Worm (Caenorhabditis elegans): ENCODE results near the gene C14A4.8.

The C14A4.8 gene

DNA sequence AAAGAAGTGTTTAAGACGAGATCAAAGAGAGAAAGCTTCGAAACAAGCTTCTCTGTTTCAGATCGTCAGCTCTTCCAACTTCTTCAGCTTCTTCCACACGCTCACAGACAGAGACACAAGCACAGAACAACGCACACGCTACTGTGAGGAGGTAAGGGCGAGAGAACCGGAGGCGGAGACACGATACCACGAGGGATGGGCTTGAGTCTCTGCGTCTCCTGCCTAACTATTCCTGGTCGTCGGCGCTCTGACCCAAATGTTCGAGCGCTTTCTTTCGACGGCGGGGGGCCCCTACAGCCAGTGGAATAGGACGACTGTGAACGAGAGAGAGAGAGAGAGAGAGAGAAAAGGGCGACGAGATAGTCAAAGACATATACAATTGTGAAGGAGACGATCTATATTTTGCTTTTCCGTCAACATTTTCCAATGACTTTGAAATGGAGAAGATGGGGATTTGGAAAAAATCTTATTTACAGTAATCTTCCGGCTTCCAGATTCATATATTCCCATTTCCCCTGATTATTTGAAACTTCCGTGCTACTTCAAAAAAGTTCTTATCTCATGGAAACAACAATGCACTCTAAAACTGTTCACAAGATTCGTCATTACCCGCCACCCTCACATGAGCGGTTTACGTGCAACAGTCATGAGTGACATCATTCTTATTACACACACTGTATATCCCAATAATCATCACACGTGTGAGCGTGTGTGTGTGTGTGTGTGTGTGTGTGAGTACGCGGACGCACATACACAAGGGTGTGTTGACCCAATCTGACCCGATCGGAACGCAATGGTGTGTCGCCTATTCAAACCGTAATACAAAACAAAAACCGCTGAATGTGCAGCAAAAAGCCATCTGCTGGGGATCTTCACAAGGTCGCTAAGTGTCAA is 48.9 kb downstream of the C14A4.8 start (continued):
- peak; percentile 86 for TF ChIP-seq ctbp-1 (GFP tag; IDR thresholded peaks at IDR 0.05)
- TF ChIP-seq snpc-1.2 (GFP tag; IDR thresholded peaks at IDR 0.05) = peak; percentile 54; the same call in 1 of the 2 replicates
- TF ChIP-seq fos-1 (tag; optimal IDR thresholded peaks at IDR 0.05) = no peak
- TF ChIP-seq daf-19 (GFP tag; conservative IDR thresholded peaks at IDR 0.05) = 0 out of 2 replicates have a peak, but pooled peaks have one; percentile 57
- peak; percentile 66 for TF ChIP-seq T20F7.1 (GFP tag; optimal IDR thresholded peaks at IDR 0.05)
- TF ChIP-seq zip-2 (tag; optimal IDR thresholded peaks at IDR 0.05) = no peak
- TF ChIP-seq F37D6.2 (tag; optimal IDR thresholded peaks at IDR 0.05) = peak; percentile 61
- peak; percentile 20 for TF ChIP-seq lin-13 (GFP tag; optimal IDR thresholded peaks at IDR 0.05)
- peak; percentile 4 for TF ChIP-seq duxl-1 (tag; optimal IDR thresholded peaks at IDR 0.05; ENCODE audit: poor library complexity)
- peak; percentile 51 for TF ChIP-seq nhr-28 (tag; optimal IDR thresholded peaks at IDR 0.05)
- peak; percentile 97 for TF ChIP-seq ama-1 (optimal IDR thresholded peaks at IDR 0.05)
- peak in 1 of 2 experiments; percentile 75; a peak in 1 of 4 replicates for TF ChIP-seq madf-5 (GFP tag; IDR thresholded peaks at IDR 0.05)
- peak; percentile 74 for TF ChIP-seq nhr-42 (GFP tag; IDR thresholded peaks at IDR 0.05)
- no peak for TF ChIP-seq mxl-2 (GFP tag; conservative IDR thresholded peaks at IDR 0.05)
- TF ChIP-seq F10B5.3 (tag; optimal IDR thresholded peaks at IDR 0.05) = no peak
- peak; percentile 91 for TF ChIP-seq egl-43 (GFP tag; IDR thresholded peaks at IDR 0.05)
- 0 out of 2 replicates have a peak, but pooled peaks have one; percentile 29 for TF ChIP-seq ceh-44 (GFP tag; IDR thresholded peaks at IDR 0.05)
- peak; percentile 1 for TF ChIP-seq zfp-2 (tag; optimal IDR thresholded peaks at IDR 0.05)
- TF ChIP-seq dpl-1 (GFP tag; optimal IDR thresholded peaks at IDR 0.05) = peak; percentile 48
- TF ChIP-seq egl-27 (tag; optimal IDR thresholded peaks at IDR 0.05) = no peak
- TF ChIP-seq mes-2 (tag; optimal IDR thresholded peaks at IDR 0.05; ENCODE audit: poor library complexity, severe bottlenecking) = peak; percentile 78
- peak; percentile 31; the same call in 1 of the 2 replicates for TF ChIP-seq tra-1 (GFP tag; IDR thresholded peaks at IDR 0.05)
- TF ChIP-seq pqm-1 (tag; optimal IDR thresholded peaks at IDR 0.05) = no peak
- peak; percentile 56 for TF ChIP-seq nhr-10 (tag; optimal IDR thresholded peaks at IDR 0.05)
- 0 out of 2 replicates have a peak, but pooled peaks have one; percentile 21 for TF ChIP-seq nhr-41 (GFP tag; IDR thresholded peaks at IDR 0.05)
- no peak for TF ChIP-seq F44E2.7 (GFP tag; IDR thresholded peaks at IDR 0.05)
- peak; percentile 96 for TF ChIP-seq set-16 (GFP tag; IDR thresholded peaks at IDR 0.05)
- TF ChIP-seq spr-1 (tag; optimal IDR thresholded peaks at IDR 0.05) = peak; percentile 63
- peak; percentile 88 for TF ChIP-seq fkh-10 (GFP tag; optimal IDR thresholded peaks at IDR 0.05)
- peak; percentile 69 for TF ChIP-seq cey-2 (tag; optimal IDR thresholded peaks at IDR 0.05; ENCODE audit: borderline replicate concordance, insufficient read depth)
- 0 out of 2 replicates have a peak, but pooled peaks have one; percentile 28 for TF ChIP-seq saeg-2 (GFP tag; IDR thresholded peaks at IDR 0.05)
- TF ChIP-seq T26A8.4 (GFP tag; IDR thresholded peaks at IDR 0.05) = peak; percentile 69
- TF ChIP-seq Y48G9A.11 (GFP tag; IDR thresholded peaks at IDR 0.05) = no peak
- peak; percentile 84 for TF ChIP-seq zfp-3 (GFP tag; conservative IDR thresholded peaks at IDR 0.05)
- peak; percentile 61; the same call in 1 of the 2 replicates for TF ChIP-seq ceh-20 (GFP tag; IDR thresholded peaks at IDR 0.05)
- no peak for TF ChIP-seq lin-29 (GFP tag; IDR thresholded peaks at IDR 0.05)
- TF ChIP-seq dmd-6 (GFP tag; IDR thresholded peaks at IDR 0.05) = peak; percentile 76

Data from whole organism, L4 larva.